Worm (Caenorhabditis elegans) whole organism, L4 larva: ENCODE data around the gene irld-18.

Source experiments
- F10B5.3 ChIP-seq: sonication (generic microtip); optimal IDR thresholded peaks from 2 replicates; lab custom pipeline; 2016; ENCODE audit warnings: mild to moderate bottlenecking, missing genetic modification characterization, missing compliant biosample characterization
- F26F4.8 ChIP-seq: fragments of 200-800 bp; sonication (Bioruptor generic); conservative IDR thresholded peaks from 2 replicates; pipeline ENCODE4 v1.3.6; 2022; ENCODE audit warnings: missing genetic modification characterization, missing compliant biosample characterization
- F49E8.2 ChIP-seq: sonication (generic microtip); optimal IDR thresholded peaks from 2 replicates; lab custom pipeline; 2016; ENCODE audit warnings: missing compliant biosample characterization, mild to moderate bottlenecking, missing genetic modification characterization, borderline replicate concordance
- T20F7.1 ChIP-seq: fragments of 200-800 bp; sonication (Bioruptor generic); optimal IDR thresholded peaks from 2 replicates; lab custom pipeline; 2018; ENCODE audit warnings: mild to moderate bottlenecking, missing genetic modification characterization, missing compliant biosample characterization
- Y105C5A.15 ChIP-seq: fragments of 200-800 bp; sonication (Bioruptor generic); IDR thresholded peaks from 2 replicates; pipeline ENCODE4 v1.3.6; 2022; ENCODE audit warnings: missing genetic modification characterization, missing compliant biosample characterization
- Y5F2A.4 ChIP-seq: fragments of 200-800 bp; sonication (Bioruptor generic); optimal IDR thresholded peaks from 2 replicates; lab custom pipeline; 2018; ENCODE audit warnings: mild to moderate bottlenecking, missing genetic modification characterization, missing compliant biosample characterization
- Y75B8A.6 ChIP-seq: fragments of 200-800 bp; sonication (Bioruptor generic); IDR thresholded peaks from 2 replicates; pipeline ENCODE4 v1.3.6; 2022; ENCODE audit warnings: missing genetic modification reagents, missing genetic modification characterization, missing compliant biosample characterization
- ZK337.2 ChIP-seq: fragments of 200-800 bp; sonication (Bioruptor generic); IDR thresholded peaks from 2 replicates; pipeline ENCODE4 v1.3.6; 2022; ENCODE audit warnings: missing genetic modification reagents, missing genetic modification characterization, missing compliant biosample characterization
- arid-1 ChIP-seq: fragments of 200-800 bp; sonication (Bioruptor generic); conservative IDR thresholded peaks from 2 replicates; pipeline ENCODE4 v1.3.6; 2022; ENCODE audit warnings: missing genetic modification reagents, missing genetic modification characterization, missing compliant biosample characterization
- ceh-20 ChIP-seq: fragments of 200-800 bp; sonication (Bioruptor generic); IDR thresholded peaks from 2 replicates; pipeline ENCODE4 v1.3.6; 2022; ENCODE audit warnings: missing genetic modification reagents, missing genetic modification characterization, missing compliant biosample characterization
- ceh-32 ChIP-seq: sonication (generic microtip); optimal IDR thresholded peaks from 2 replicates; lab custom pipeline; 2016; ENCODE audit warnings: mild to moderate bottlenecking, missing genetic modification characterization, missing compliant biosample characterization; ENCODE audit not compliant: poor library complexity
- ceh-44 ChIP-seq: fragments of 200-800 bp; sonication (Bioruptor generic); IDR thresholded peaks from 2 replicates; pipeline ENCODE4 v1.3.6; 2022; ENCODE audit warnings: missing genetic modification reagents, missing genetic modification characterization, missing compliant biosample characterization
- daf-12 ChIP-seq: fragments of 150-350 bp; optimal IDR thresholded peaks from 2 replicates; lab custom pipeline; 2014; ENCODE audit warnings: missing biosample characterization, missing genetic modification reagents, missing genetic modification characterization
- daf-16 ChIP-seq, 3 experiments: sonication (generic microtip); optimal IDR thresholded peaks; 2 replicates each; lab custom pipeline; 2016 to 2017; ENCODE audit warnings: missing genetic modification characterization in 3 of 3, missing genetic modification reagents in 3 of 3, mild to moderate bottlenecking in 2 of 3, missing compliant biosample characterization in 2 of 3, missing biosample characterization in 1 of 3, moderate library complexity in 1 of 3
- dpl-1 ChIP-seq: fragments of 150-350 bp; optimal IDR thresholded peaks from 2 replicates; lab custom pipeline; 2014; ENCODE audit warnings: missing biosample characterization, missing genetic modification reagents, missing genetic modification characterization
- dve-1 ChIP-seq: sonication (generic microtip); optimal IDR thresholded peaks from 2 replicates; lab custom pipeline; 2017; ENCODE audit warnings: antibody characterized with exemption, mild to moderate bottlenecking, missing genetic modification characterization, missing compliant biosample characterization; ENCODE audit not compliant: insufficient read depth
- egl-43 ChIP-seq: fragments of 200-800 bp; sonication (Bioruptor generic); IDR thresholded peaks from 2 replicates; pipeline ENCODE4 v1.3.6; 2022; ENCODE audit warnings: missing genetic modification reagents, missing genetic modification characterization, missing compliant biosample characterization
- gei-8 ChIP-seq: fragments of 200-800 bp; sonication (Bioruptor generic); optimal IDR thresholded peaks from 2 replicates; lab custom pipeline; 2018; ENCODE audit warnings: mild to moderate bottlenecking, missing genetic modification characterization, missing compliant biosample characterization
- hif-1 ChIP-seq, 2 experiments: sonication (generic microtip); optimal IDR thresholded peaks; 2 replicates each; lab custom pipeline; 2016 to 2017; ENCODE audit warnings: missing compliant biosample characterization in 2 of 2, missing genetic modification characterization in 2 of 2, missing genetic modification reagents in 2 of 2, missing genotype in 2 of 2, mild to moderate bottlenecking in 1 of 2
- lin-1 ChIP-seq: fragments of 200-800 bp; sonication (Bioruptor generic); IDR thresholded peaks from 2 replicates; pipeline ENCODE4 v1.3.6; 2022; ENCODE audit warnings: missing genetic modification reagents, missing genetic modification characterization, missing compliant biosample characterization
- lir-3 ChIP-seq: sonication (generic microtip); optimal IDR thresholded peaks from 2 replicates; lab custom pipeline; 2016; ENCODE audit warnings: mild to moderate bottlenecking, missing genetic modification characterization, missing compliant biosample characterization
- lsy-2 ChIP-seq, 2 experiments: fragments of 150-350 bp in 1 of 2; sonication (generic microtip) in 1 of 2; optimal IDR thresholded peaks; 2 replicates each; lab custom pipeline; 2014 to 2017; ENCODE audit warnings: missing biosample characterization in 2 of 2, missing genetic modification characterization in 2 of 2
- madf-5 ChIP-seq, 2 experiments: fragments of 200-800 bp; sonication (Bioruptor generic); IDR thresholded peaks; 2 replicates each; pipeline ENCODE4 v1.3.6; 2022; ENCODE audit warnings: missing compliant biosample characterization in 2 of 2, missing genetic modification characterization in 2 of 2
- madf-9 ChIP-seq: fragments of 200-800 bp; sonication (Bioruptor generic); conservative IDR thresholded peaks from 2 replicates; pipeline ENCODE4 v1.3.6; 2022; ENCODE audit warnings: missing genetic modification reagents, missing genetic modification characterization, missing compliant biosample characterization
- mdt-29 ChIP-seq: fragments of 200-800 bp; sonication (Bioruptor generic); IDR thresholded peaks from 2 replicates; pipeline ENCODE4 v1.3.6; 2022; ENCODE audit warnings: missing genetic modification reagents, missing genetic modification characterization, missing compliant biosample characterization
- nhr-11 ChIP-seq: fragments of 150-350 bp; optimal IDR thresholded peaks from 2 replicates; lab custom pipeline; 2014; ENCODE audit warnings: missing biosample characterization, missing genetic modification characterization
- nhr-111 ChIP-seq: fragments of 200-800 bp; sonication (Bioruptor generic); optimal IDR thresholded peaks from 2 replicates; lab custom pipeline; 2018; ENCODE audit warnings: mild to moderate bottlenecking, missing genetic modification characterization, missing compliant biosample characterization
- nhr-41 ChIP-seq: fragments of 200-800 bp; sonication (Bioruptor generic); IDR thresholded peaks from 2 replicates; pipeline ENCODE4 v1.3.6; 2022; ENCODE audit warnings: missing genetic modification reagents, missing genetic modification characterization, missing compliant biosample characterization
- nhr-6 ChIP-seq: fragments of 150-350 bp; optimal IDR thresholded peaks from 2 replicates; lab custom pipeline; 2014; ENCODE audit warnings: missing biosample characterization, missing genetic modification characterization
- pha-4 ChIP-seq, 2 experiments: fragments of 150-350 bp in 1 of 2; fragments of 200-800 bp in 1 of 2; sonication (Bioruptor generic) in 1 of 2; IDR thresholded peaks in 1 of 2; optimal IDR thresholded peaks in 1 of 2; 2 replicates each; pipeline versions ENCODE4 v1.3.6 to Lab custom; 2014 to 2022; ENCODE audit warnings: missing genetic modification characterization in 2 of 2, missing genetic modification reagents in 2 of 2, missing biosample characterization in 1 of 2, missing compliant biosample characterization in 1 of 2
- php-3 ChIP-seq: fragments of 200-800 bp; sonication (Bioruptor generic); IDR thresholded peaks from 2 replicates; pipeline ENCODE4 v1.3.6; 2022; ENCODE audit warnings: missing genetic modification reagents, missing genetic modification characterization, missing compliant biosample characterization
- rbr-2 ChIP-seq: sonication (generic microtip); optimal IDR thresholded peaks from 2 replicates; lab custom pipeline; 2016; ENCODE audit warnings: missing genotype, missing genetic modification characterization, missing compliant biosample characterization
- sdz-12 ChIP-seq: fragments of 200-800 bp; sonication (Bioruptor generic); optimal IDR thresholded peaks from 2 replicates; lab custom pipeline; 2018; ENCODE audit warnings: mild to moderate bottlenecking, missing genetic modification characterization, missing compliant biosample characterization
- snpc-1.2 ChIP-seq: fragments of 200-800 bp; sonication (Bioruptor generic); IDR thresholded peaks from 2 replicates; pipeline ENCODE4 v1.3.6; 2022; ENCODE audit warnings: missing genetic modification reagents, missing genetic modification characterization, missing compliant biosample characterization
- snpc-4 ChIP-seq: fragments of 150-350 bp; optimal IDR thresholded peaks from 2 replicates; lab custom pipeline; 2014; ENCODE audit warnings: missing biosample characterization, missing genetic modification characterization
- spr-1 ChIP-seq: sonication (generic microtip); optimal IDR thresholded peaks from 2 replicates; lab custom pipeline; 2016; ENCODE audit warnings: mild to moderate bottlenecking, missing genetic modification characterization, missing compliant biosample characterization
- tra-1 ChIP-seq: fragments of 200-800 bp; sonication (Bioruptor generic); IDR thresholded peaks from 2 replicates; pipeline ENCODE4 v1.3.6; 2022; ENCODE audit warnings: missing genetic modification reagents, missing genetic modification characterization, missing compliant biosample characterization
- unc-130 ChIP-seq: sonication (generic microtip); optimal IDR thresholded peaks from 2 replicates; lab custom pipeline; 2016; ENCODE audit warnings: missing genetic modification reagents, missing genetic modification characterization, missing compliant biosample characterization
- unc-62 ChIP-seq, 3 experiments: fragments of 150-350 bp in 1 of 3; sonication (generic microtip); optimal IDR thresholded peaks in 2 of 3; peaks in 1 of 3; 1 replicate in 1 of 3; 2 replicates in 2 of 3; lab custom pipeline; 2014 to 2017; ENCODE audit warnings: missing biosample characterization in 3 of 3, missing genetic modification characterization in 3 of 3, missing genetic modification reagents in 3 of 3, missing genotype in 1 of 3
- zfp-3 ChIP-seq: fragments of 200-800 bp; sonication (Bioruptor generic); conservative IDR thresholded peaks from 2 replicates; pipeline ENCODE4 v1.3.6; 2022; ENCODE audit warnings: missing genetic modification reagents, missing genetic modification characterization, missing compliant biosample characterization
- zip-2 ChIP-seq: fragments of 150-350 bp; optimal IDR thresholded peaks from 2 replicates; lab custom pipeline; 2014; ENCODE audit warnings: missing biosample characterization, missing genetic modification characterization
- ztf-7 ChIP-seq: fragments of 150-350 bp; optimal IDR thresholded peaks from 2 replicates; lab custom pipeline; 2014; ENCODE audit warnings: missing biosample characterization, missing genetic modification characterization

Gene irld-18

ce11 chrIV:14586759-14587158 lies 5.9 kb upstream of the irld-18 start:
- TF ChIP-seq snpc-1.2 (GFP tag; lab: Robert Waterston, UW) = peak; percentile 76
- no peak for TF ChIP-seq Y5F2A.4 (GFP tag; lab: Kevin White, UChicago)
- no peak for TF ChIP-seq nhr-41

DNA sequence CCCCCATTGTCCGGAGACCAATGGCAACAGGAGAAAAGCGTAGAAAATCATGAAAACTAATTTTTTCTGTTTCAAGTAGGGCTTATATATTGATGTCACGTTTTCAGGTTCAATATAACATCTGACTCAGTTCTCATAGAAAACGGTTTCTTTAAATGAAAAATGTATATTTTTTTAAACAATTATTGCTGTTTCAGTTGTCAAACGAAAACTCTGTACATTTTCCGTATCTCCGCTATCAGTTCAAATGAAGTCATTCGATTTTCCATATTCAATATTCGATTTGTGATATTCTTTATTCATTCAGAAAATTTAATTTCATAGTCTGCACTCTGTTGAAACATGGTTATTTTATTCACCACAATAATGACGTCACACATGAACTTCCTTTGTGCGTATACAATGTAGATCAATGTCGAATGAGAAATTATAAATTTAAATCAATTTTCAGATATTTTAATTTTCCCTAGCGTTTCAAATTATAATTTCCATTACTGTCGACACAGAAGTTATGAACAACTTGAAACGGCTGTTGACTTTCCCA lies 2.1 kb downstream of the irld-18 start, which contains the start of gene Y57G11B.8:
Y57G11B.8 (minus strand) TSS at position 51 of the 544 bp plus-strand sequence.
- no peak for TF ChIP-seq egl-43 (GFP tag; lab: Robert Waterston, UW)
- peak in 1 of 2 experiments; percentile 93 for TF ChIP-seq unc-62 (GFP tag; optimal IDR thresholded peaks at IDR 0.05 in 1 of 2; lab: Kevin White, UChicago)
- TF ChIP-seq unc-62 (tag; optimal IDR thresholded peaks at IDR 0.05; lab: Kevin White, UChicago) = no peak
- TF ChIP-seq, all 104 proteins: peak for 1

ce11 chrIV:14576471-14576870 lies 4.4 kb downstream of the irld-18 start:
- no peak for TF ChIP-seq hif-1 (tag; optimal IDR thresholded peaks at IDR 0.05; lab: Kevin White, UChicago)
- TF ChIP-seq madf-9 (GFP tag; lab: Robert Waterston, UW) = 0 out of 2 replicates have a peak, but pooled peaks have one; percentile 10
- TF ChIP-seq rbr-2 (tag; lab: Kevin White, UChicago) = peak; percentile 3
- TF ChIP-seq sdz-12 (GFP tag; lab: Kevin White, UChicago) = no peak
- 0 out of 2 replicates have a peak, but pooled peaks have one; percentile 32 for TF ChIP-seq zfp-3 (GFP tag; lab: Robert Waterston, UW)
- no peak for TF ChIP-seq lsy-2 (tag; optimal IDR thresholded peaks at IDR 0.05; lab: Kevin White, UChicago)
- peak; percentile 59 for TF ChIP-seq arid-1 (GFP tag; lab: Robert Waterston, UW)
- no peak for TF ChIP-seq ceh-20 (GFP tag; lab: Robert Waterston, UW)
- TF ChIP-seq zip-2 (tag; lab: Kevin White, UChicago) = peak; percentile 5
- no peak for TF ChIP-seq dpl-1 (GFP tag; lab: Kevin White, UChicago)
- peak; percentile 78; the same call in 1 of the 2 replicates for TF ChIP-seq Y75B8A.6
- TF ChIP-seq snpc-4 = peak; percentile 59
- peak; percentile 99 for TF ChIP-seq snpc-1.2 (GFP tag; lab: Robert Waterston, UW)
- no peak for TF ChIP-seq daf-12 (tag; lab: Kevin White, UChicago)
- no peak; the same call in 1 of the 2 replicates for TF ChIP-seq php-3
- peak; percentile 40 for TF ChIP-seq spr-1 (tag; lab: Kevin White, UChicago)
- peak; percentile 25 for TF ChIP-seq F49E8.2
- TF ChIP-seq T20F7.1 (GFP tag; lab: Kevin White, UChicago) = peak; percentile 29
- peak; percentile 79 for TF ChIP-seq ztf-7 (tag; lab: Kevin White, UChicago)
- TF ChIP-seq unc-130 (GFP tag; lab: Kevin White, UChicago) = peak; percentile 42
- no peak for TF ChIP-seq F10B5.3
- TF ChIP-seq nhr-111 (GFP tag; lab: Kevin White, UChicago) = peak; percentile 71
- TF ChIP-seq madf-5 (GFP tag; IDR thresholded peaks at IDR 0.05; lab: Robert Waterston, UW) = peak in 1 of 2 experiments; percentile 64; a peak in 1 of 4 replicates
- TF ChIP-seq pha-4 (GFP tag; IDR thresholded peaks at IDR 0.05; lab: Robert Waterston, UW) = peak; percentile 82
- no peak for TF ChIP-seq pha-4 (tag; optimal IDR thresholded peaks at IDR 0.05; lab: Kevin White, UChicago)
- peak; percentile 73 for TF ChIP-seq mdt-29 (GFP tag; lab: Robert Waterston, UW)
- TF ChIP-seq ceh-32 (tag; lab: Kevin White, UChicago) = no peak
- TF ChIP-seq ZK337.2 = 0 out of 2 replicates have a peak, but pooled peaks have one; percentile 57
- TF ChIP-seq tra-1 (GFP tag; lab: Robert Waterston, UW) = no peak
- TF ChIP-seq nhr-11 (tag; lab: Kevin White, UChicago) = no peak
- TF ChIP-seq lin-1 (GFP tag; lab: Robert Waterston, UW) = no peak; the same call in 1 of the 2 replicates
- TF ChIP-seq F26F4.8 = no peak; the same call in 1 of the 2 replicates
- TF ChIP-seq Y105C5A.15 = peak; percentile 75; the same call in 1 of the 2 replicates
- peak; percentile 78 for TF ChIP-seq ceh-44 (GFP tag; lab: Robert Waterston, UW)
- TF ChIP-seq Y5F2A.4 (GFP tag; lab: Kevin White, UChicago) = no peak
- TF ChIP-seq dve-1 = peak; percentile 64
- TF ChIP-seq nhr-6 (tag; lab: Kevin White, UChicago) = peak; percentile 1
- peak; percentile 28 for TF ChIP-seq gei-8
- peak; percentile 51 for TF ChIP-seq lir-3 (tag; lab: Kevin White, UChicago)
- peak in 1 of 2 experiments; percentile 70 for TF ChIP-seq daf-16 (GFP tag; optimal IDR thresholded peaks at IDR 0.05; lab: Kevin White, UChicago)
- TF ChIP-seq daf-16 (tag; optimal IDR thresholded peaks at IDR 0.05; lab: Kevin White, UChicago) = no peak
